Worm (Caenorhabditis elegans): ENCODE results near the gene F37B4.15.

ce11 chrV:2875422-2875821 lies 16.6 kb upstream of the F37B4.15 start, which contains the start of gene folt-2:
- no peak for TF ChIP-seq him-1 (tag; optimal IDR thresholded peaks at IDR 0.05)
- no peak for TF ChIP-seq dao-5 (tag; optimal IDR thresholded peaks at IDR 0.05)
- TF ChIP-seq W03F9.2 (tag; optimal IDR thresholded peaks at IDR 0.05), result no peak
